Fruit fly (Drosophila melanogaster): Measurements from ENCODE around the gene CG7409.

DNA sequence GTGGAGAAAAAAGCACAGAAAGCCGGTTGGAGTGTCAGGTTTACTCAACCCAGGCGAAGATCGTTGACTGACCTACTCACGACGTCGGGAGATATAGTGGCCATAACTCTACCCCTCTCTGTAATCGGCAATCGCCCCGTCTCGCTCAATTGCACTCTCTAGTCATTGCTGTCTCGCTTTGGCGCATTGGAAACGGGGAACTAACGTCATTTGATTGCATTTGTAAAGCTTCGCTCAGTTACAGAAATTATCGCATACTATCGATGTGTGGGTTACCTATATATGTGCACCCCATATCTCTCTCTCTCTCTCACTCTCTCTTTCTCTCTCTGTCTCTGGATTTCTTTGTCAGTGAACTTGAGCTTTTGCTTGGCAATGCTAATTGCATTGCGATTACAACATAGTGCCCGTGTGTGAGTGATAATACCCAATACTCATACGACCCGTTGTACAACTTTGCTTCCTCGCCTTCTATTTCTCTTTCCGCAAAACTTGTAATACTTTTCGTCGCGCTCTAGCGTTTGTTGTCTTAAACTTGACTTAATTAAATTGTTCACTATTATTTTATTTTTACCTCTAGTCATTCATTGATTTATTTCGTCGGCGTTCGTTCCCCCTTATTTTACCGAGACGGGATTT, 18.1 kb downstream of the CG7409 start:
- TF ChIP-seq Hr78 (GFP tag; optimal IDR thresholded peaks at IDR 0.05) (no peak), HLH106 (tag; optimal IDR thresholded peaks at IDR 0.05) (no peak), usp (GFP tag; optimal IDR thresholded peaks at IDR 0.05) (no peak)
